Fruit fly (Drosophila melanogaster) ovary, adult (tissue): ENCODE results near the gene CG43732.

ENCODE experiments used
- CG17801 ChIP-seq: fragments of 200-800 bp; optimal IDR thresholded peaks from 2 replicates; lab custom pipeline; 2019; ENCODE audit warnings: missing biosample characterization, mild to moderate bottlenecking, missing genetic modification characterization, moderate library complexity; ENCODE audit not compliant: partially characterized antibody

CG43732 gene

DNA sequence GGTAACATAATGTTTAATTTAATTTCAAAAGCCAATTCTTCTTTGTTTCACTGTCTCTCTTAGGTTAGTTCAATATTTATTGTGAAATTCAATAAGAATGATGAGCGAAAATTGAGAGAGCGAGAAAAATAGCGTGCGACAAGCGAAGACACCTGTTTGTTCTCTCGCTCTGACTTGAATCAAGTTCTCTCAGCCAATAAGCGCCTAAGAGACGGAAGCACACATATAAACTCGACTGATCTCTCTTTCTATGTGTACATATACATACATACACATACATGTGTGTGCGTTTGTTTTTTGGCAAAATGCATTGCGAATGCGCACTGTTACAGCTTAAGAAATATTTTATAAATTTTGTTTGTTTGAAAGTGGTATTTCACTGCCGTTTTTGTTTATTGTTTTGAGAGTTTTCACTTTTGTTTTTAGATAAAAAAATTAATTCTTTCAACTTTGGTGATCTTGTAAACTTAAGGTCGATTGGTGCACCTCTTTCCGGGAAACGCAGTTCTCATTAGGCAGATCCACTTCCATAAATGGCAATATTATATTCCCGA is 26.7 kb upstream of the CG43732 start:
- no peak for TF ChIP-seq CG17801 (GFP tag; lab: Kevin White, UChicago)

DNA sequence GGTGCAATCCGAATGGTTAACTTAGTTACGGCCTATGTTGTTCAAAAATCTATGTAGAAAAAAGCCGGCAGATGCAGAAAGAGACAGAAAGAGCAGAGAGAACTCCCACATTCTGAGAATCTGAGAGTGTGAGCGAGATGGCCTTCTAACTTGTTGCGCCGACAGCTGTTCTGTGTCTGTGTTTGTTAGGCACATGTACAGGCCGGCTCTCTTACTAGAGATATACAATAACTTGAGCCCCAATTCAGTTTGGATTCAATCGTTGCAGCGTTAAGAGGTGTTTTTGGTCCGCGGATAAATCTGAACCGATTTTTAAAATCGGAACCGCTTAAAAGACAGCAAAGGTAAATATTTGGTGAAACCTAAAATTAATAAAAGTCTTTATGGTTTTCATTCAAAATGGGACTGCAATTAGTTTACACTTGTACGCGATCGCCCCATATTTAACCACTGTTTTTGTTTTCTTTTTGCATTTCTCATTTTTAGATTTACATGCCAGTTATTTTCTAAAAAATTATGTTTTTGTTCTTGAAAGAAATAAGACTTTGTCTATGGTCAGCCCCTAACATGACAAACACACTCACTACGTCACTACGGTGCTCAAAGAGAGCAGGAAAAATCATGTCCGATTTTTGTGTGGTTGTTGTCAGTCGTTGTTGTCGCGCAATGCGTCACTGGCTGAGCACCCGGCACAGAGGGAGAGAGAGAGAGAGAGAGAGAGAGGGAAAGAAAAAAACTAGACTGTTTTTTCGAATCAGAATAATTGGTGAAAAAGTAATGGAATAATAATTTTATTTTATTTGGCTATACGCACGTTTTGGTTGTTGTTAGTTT is 26.0 kb upstream of the CG43732 start:
- TF ChIP-seq CG17801 (GFP tag; lab: Kevin White, UChicago): peak; percentile 14

DNA sequence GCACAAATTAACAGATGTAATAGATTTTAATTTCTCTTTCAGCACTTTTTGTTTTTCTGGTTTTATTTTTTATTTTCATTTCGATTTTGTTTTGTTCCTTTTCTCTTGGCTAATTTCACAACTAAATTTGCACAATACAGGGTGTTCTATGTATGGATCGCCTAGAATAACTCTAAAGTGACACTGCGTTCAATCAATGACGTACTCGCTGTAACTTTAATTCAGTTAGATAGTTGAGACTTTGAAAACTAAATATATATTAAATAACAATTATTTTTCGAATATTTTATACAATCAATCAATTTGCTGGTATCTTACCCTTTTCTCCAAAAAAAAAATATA is 25.4 kb upstream of the CG43732 start:
- TF ChIP-seq CG17801 (GFP tag; lab: Kevin White, UChicago): no peak

DNA sequence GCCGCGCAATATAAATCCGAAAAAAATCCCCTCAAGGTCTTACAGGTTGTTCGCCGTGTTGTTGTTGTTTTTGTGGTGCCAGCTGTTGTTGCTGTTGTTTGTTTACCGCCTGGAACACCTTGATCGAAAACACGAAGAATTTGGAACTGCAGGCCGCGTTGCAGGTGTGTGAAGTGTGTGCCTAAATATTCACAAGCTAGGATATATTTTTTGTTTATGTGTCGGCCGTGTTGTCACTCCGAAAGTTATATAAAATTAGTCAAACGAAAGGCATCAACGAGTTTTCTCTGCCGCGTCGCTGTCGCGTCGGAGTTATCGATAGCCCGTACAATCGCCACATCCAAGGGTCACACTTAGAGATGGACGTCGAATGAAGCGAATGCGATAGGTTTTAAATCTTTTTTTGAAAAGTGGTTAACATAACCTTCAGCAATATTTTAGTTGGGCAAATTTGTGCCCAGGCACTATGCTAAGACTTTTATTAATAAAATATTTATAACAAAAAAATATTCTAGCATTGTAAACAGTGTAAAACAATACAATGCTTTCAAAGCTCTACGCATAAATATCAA is 21.6 kb upstream of the CG43732 start, which contains the start of gene Mpc1:
Mpc1 (minus strand) TSS at position 314 of the 572 bp plus-strand sequence.
- peak; percentile 40 for TF ChIP-seq CG17801 (GFP tag; lab: Kevin White, UChicago)

DNA sequence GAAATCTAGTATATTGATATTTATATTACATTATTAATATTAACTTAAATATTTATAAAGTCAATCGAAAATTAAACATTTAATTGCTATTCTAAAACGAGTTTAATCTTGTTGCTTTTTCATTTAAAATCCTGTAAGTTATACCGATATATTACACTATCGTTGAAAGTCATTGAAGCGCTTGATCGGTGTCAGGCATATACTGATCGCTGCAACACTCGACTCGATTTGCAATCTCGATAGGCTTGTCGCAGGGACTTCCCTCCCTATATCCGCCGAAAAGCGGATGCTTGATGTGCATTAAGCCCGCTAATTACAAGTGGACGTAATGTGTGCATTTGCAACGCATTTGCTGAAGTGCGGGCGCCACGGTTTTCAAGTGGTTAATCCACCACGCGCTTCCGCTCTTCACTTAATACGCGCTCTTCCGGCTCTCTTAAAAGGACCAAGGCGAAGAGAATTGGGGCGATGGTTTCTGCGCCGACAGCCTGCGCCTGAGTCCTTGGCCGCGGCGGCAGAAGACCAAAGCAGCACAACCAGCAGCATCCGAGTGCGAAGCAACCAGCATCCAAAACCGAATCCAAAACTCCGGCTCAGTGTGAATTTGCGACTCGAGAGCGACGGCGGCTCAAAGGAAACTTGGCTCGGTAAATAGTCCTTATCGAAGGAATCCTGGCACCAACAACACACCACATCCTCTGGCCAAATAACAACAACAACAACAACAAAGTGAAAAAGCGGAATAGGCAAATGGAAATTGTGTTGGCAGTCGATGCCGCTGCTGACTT is 20.9 kb upstream of the CG43732 start, which contains the start of gene CG42613:
CG42613 (plus strand) TSS at position 279 of the 788 bp plus-strand sequence.
- no peak for TF ChIP-seq CG17801 (GFP tag; lab: Kevin White, UChicago)

DNA sequence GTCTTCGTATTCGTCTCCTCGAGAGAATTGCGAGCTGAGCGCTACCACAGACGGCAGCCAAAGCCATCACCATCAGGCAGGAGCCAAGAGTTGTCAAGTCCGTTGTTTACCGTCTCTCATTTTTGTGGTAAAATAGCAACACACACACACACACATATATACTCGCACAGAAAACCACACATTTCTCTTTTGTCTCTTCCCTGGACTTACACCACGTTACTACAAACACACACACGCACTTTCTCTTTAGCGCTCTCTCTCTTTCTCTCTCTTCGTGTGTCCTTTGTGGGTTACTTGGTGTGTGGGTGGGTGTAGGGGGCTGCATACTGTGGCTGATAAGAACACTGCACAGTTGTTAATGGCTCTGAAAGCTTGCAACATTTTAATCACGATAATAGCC is 18.3 kb upstream of the CG43732 start:
- TF ChIP-seq CG17801 (GFP tag; lab: Kevin White, UChicago): no peak

DNA sequence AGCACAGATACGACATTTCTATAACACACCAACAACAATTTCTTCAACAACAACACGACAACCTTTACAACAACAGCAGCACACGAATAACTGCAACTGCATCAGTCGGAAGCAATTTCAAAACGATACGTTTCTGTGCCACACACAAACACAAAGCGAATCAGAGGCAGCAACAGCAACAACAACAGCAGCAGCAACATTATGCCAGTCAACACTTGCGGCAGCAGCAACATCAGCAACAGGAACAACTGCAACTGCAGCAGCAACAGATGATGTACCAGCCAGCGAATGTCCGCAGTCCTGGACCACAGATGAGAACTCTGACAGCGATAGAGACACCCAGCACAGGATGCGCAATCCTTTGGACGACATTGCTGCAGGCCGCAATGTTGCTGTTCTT is 2.7 kb upstream of the CG43732 start:
- no peak for TF ChIP-seq CG17801 (GFP tag; lab: Kevin White, UChicago)

DNA sequence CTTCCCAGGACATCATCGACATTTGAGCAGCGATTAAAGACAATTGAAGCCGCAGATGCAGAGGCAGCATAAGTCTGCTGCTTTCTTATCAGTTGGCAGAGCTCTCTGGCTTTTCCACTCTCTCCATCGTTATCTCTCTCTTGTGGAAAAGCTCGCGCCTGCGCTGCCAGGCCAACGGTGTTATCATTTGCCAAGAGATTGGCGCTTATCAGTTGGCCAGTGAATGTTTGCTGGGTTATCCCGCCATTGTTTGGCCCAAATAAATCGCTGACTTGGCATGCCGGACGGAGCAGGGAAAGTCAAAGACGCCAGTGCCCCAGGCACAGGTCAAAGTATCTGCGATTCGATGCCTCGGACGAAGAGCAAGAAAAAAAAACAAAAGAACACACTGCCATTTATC is 865 bp upstream of the CG43732 start:
- TF ChIP-seq CG17801 (GFP tag; lab: Kevin White, UChicago): no peak

DNA sequence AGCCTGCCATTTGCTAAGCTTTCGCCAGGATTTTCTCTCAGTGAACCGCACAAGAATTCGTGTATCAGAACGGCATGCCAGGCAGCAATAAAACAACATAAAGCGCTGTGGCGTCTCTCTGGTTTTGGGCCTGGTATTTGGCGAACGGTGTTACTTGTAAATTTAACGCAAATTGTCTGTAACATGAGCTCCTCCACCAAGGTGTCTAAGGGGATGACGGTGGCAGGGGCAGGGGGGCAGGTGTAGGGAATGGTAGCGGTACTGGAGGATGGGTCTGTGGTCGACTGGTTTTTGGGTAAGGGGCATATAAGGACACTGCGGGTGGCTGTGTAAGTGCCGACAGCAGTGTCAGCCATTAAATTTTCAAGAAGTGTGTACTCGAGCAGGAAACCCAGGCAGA is 14.8 kb downstream of the CG43732 start:
- no peak for TF ChIP-seq CG17801 (GFP tag; lab: Kevin White, UChicago)

DNA sequence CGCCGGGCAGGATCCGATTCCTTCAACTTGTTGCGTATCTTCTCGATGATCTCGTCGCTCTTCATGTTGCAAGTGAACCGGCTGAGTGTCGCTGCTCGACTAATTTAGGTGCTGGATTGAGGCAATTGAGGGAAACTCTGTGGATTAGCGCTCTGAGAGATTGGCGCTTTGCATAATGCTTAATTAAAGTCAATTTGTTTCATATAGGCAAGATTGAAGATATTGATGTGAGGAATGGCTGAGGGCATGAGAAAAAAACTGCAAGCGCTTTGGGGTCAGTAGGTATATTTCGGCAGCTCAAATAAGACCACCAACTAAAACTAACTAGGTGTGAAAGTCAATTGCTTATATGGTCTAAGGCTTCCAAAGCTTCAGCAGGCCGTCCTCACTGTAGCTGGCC is 28.7 kb downstream of the CG43732 start, which contains the start of gene euc:
euc (minus strand) TSS at position 101 of the 400 bp plus-strand sequence.
- no peak for TF ChIP-seq CG17801 (GFP tag; lab: Kevin White, UChicago)

DNA sequence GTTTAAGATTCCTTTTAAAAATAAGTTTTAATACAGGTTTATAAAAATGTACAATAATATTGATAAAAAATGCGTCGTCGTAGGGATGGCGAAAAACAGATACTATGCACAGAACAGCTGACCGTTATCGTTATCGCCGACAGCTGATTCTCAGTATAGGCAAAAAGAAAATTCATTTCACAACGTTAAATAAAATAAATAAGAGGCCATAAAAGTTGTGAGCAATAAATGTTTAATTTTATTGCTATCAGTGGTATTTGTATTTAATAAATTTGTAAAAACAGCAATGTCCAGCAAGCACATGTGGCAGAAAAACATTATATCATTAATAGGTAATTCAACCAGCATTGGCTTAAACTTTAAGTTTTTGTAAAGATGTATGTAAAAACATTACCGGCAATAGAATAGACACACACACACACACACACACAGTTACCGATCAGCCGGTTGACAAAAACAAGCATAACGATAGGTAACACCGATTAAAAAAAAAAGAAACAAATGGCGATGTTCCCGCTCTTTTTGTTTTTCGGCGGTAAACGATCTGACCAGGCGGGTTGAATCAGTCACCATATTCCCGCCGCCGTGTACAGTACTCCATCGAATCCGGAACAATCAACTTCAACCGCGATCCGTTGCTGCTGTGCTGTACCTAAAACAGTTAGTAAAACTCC is 31.0 kb downstream of the CG43732 start, which contains the start of the genes dnk and Smu1:
dnk (plus strand) TSS at position 133 of the 674 bp plus-strand sequence.
Smu1 (minus strand) TSS at position 462 of the 674 bp plus-strand sequence.
- peak; percentile 59 for TF ChIP-seq CG17801 (GFP tag; lab: Kevin White, UChicago)

DNA sequence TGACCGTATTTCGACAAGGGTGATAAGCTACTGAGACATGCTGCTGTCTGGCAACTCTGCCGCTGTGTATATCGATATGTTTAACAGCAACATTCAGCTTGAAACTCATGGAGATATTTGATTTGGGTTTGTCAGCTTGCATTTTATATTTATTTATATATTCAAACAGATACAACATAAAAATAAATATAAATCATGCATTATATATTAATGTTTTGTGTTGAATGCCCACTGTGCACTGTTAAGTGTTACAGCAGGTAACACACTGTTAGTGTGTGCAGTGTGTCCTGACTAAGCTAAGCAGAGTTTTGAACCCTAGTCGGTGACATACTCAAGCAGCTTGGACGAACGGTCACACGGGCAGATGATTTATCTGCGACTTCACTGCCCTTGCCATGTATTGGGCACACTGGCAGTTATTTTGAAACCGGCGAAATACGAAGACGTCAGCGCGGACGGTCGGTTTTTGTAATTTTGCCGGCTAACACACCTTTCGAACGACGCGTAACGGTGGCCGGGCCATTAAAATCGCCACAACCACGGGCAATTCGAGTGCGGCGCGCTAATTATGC is 33.7 kb downstream of the CG43732 start, which contains the start of the genes snRNP-U1-C and gukh:
snRNP-U1-C (minus strand) TSS at position 37 of the 572 bp plus-strand sequence.
gukh (plus strand) TSS at position 412 of the 572 bp plus-strand sequence.
- peak; percentile 83 for TF ChIP-seq CG17801 (GFP tag; lab: Kevin White, UChicago)

DNA sequence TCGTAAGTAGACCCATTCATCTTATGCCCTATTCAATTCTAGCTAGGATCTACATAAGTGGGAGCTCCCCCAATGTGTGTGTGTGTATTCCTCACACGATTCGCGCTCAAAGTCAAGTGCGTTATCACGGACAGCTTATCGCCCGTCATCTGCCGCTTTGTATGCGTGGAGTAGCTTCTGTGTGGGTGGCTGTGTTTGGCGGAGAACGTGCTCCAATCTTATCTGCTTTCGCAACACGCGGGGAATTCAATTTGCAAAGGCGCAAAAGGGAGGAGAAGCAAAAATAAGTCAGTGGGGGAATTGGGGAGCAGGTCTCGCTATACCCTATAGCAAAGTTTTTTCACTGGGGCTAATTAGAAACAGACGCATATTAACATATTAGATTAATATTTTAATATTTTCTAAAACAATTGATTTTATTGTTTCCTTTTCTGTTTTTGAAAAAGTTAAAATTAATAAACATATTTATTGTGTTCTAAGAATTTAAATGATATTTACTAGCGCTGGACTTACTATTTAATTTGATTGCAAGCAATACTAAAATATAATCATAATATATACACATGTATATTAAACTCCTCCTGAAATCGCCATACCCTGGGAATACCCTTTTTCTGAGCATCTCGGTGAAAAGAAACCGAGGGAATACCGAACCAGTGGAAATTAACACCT is 35.3 kb downstream of the CG43732 start:
- peak; percentile 81 for TF ChIP-seq CG17801 (GFP tag; lab: Kevin White, UChicago)
